Fruit fly (Drosophila melanogaster): Measurements from ENCODE around the gene CG2975.

CG2975 gene

DNA sequence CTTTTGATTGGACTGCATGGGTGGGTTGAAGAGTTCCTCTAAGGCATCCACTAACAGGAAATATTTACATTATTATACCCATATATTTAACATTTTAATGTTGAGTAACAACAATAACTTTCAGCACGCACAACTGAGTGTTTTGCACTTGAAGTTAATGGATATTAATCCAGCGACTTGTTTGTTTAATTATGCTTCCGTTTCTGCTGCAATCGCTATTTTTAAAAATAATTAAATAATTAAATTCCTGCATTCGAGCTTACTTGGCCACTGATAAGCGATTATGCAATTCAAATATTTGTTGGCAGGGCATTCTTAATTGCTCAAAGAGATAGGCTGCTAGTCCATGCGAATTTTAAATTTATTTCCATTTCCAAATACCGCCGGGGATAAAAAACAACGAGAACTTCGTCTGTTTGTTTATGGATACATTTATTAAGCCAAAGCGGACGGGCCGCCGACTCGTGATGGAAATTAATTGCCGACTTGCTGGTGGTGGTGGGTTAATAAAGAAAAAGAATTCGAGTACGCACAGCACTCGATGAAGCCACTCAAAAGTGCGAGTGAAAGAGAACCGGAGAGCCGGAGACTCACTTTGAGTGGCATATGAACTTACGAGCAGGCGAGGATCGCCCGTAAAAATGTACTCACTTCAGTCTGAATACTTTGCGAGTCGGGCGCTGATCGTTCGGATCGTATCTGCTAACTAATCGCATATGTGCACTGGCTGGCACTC lies 22.1 kb downstream of the CG2975 start:
- TF ChIP-seq CTCF (optimal IDR thresholded peaks at IDR 0.05) (no peak), CG8478 (optimal IDR thresholded peaks at IDR 0.05) (no peak)

DNA sequence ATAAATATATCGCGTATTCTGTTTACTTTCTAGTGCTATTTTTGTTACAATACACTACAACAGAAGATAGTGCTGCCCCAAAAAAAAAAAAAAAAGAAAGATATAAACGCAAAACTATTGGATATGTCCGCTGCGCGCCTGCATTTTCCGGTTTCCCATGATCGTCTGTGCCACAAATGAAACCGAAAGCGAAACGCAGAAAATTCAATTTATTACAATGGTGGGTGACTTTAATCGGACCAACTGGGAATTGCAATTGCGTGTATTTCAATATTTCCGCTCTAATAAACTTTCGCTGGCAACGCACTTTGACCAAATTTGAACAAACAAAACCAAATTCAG lies 22.7 kb downstream of the CG2975 start:
- TF ChIP-seq CTCF (optimal IDR thresholded peaks at IDR 0.05) (no peak), CG8478 (optimal IDR thresholded peaks at IDR 0.05) (no peak)

DNA sequence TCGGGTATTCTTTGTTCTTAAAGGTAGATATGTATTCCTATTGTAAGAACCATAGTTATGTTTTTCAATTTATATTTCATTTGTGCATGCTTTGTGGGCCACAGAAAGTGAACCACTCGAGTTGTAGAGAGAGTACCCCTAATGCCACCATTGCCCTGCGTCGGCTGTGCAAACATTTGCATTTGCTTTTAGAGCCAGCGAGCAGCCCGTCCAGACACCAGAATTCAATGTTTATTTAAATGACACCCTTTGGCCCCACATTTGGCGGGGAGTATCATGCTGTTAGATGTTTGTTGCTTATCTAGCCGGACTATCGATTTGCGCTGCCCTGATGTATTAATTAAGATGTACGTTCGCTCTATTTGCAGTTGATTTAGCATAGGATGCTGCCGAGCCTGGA lies 24.7 kb downstream of the CG2975 start:
- TF ChIP-seq CTCF (optimal IDR thresholded peaks at IDR 0.05) (no peak), CG8478 (optimal IDR thresholded peaks at IDR 0.05) (no peak)

DNA sequence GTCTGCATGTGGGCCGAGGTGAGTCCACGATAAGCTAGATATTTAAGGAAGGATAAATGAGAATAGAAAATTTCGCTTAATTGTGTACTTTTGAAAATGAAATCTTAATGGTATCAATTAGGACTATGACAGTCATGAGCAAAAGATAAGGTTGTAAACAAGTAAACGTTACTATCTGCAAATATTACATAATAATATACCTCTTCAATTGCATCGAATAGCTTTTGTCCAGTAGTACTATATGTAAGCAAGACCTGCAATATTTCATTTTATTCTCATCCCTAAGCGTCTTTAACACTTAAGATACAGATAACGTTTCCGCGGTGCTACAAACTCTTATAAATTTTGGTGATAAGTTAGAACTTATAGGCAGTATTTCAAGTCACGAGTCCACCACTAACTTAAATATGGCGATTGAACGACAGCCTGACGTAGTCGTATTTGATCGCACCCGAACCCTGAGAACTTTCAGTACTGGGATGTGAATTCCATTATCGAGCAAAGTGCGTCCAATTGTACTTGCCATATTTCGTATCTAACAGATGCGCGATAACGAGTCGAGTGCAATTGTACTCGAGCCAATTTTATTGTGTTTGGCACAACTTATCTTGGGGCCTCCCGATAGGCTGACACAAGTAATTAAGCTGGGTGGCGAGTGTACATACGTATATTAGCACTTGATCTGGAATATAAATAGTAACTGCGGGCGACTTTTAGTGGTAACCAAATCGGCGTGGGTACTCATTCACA lies 25.8 kb downstream of the CG2975 start:
- TF ChIP-seq CG8478 (optimal IDR thresholded peaks at IDR 0.05) (no peak), CTCF (optimal IDR thresholded peaks at IDR 0.05) (no peak)

DNA sequence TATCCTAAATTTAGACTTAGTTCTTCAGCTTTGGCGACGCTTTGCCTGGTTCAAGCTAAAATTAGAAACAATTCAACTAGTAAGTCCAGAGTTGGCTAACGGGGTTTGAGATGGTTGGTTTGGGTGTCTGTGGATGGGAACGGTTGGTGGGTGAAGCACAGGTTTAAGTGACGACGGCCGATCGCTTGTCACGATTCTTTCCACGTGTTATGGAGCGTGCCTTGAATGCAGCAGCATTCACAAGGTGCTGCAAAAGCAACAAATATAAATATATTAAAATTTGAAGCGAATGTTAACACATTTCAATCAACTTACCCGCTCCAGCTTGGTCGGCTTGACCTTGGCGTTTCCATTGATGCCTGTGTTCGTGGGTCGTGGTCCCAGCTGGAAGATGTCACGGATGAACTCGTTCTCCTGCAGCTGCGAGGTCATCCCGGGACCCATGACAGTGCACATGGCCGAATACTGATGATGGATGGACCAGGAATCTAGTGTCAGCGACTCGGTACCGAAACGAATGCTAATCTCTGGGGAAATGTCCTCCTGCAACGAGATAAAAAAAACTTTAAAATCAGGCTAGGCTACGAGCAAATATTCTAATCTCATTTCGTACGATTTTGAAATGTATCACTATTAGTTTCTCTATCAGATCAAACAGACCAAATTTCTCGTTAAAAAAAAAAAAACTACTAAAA lies 29.2 kb downstream of the CG2975 start, which contains the start of gene CG8813:
Gene CG8813 (plus strand): TSS at position 645 of the 695 bp plus-strand sequence.
- no peak for TF ChIP-seq CTCF (optimal IDR thresholded peaks at IDR 0.05)

DNA sequence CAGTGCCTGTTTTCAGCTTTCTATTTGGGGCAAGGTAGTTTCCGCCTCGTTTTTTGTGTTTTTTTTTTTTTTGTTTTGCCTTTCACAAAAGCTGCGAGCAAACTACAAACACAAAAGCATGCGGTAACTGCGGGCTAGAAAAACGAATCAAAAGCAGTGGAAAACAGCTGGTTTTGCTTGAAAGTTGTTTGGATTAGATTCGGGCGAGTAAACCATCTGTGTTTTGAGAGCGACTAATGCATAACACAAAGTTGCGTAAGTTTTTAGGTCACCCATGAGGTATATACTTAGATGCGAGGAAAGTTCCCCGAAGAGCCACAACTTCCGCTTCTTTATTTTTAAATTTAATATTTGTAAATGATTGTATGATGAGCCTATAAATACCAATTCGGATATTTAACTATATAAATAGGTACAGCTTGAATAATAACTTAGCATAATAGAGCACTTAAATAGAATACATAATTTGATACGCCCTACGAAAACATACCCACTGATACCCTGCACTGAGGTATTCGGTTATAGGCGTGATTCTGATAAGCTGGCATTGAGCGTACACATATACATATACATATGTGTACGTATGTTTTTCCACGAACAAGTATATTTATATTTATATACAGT lies 32.5 kb downstream of the CG2975 start:
- TF ChIP-seq CTCF (optimal IDR thresholded peaks at IDR 0.05) (no peak), CG8478 (optimal IDR thresholded peaks at IDR 0.05) (no peak)

DNA sequence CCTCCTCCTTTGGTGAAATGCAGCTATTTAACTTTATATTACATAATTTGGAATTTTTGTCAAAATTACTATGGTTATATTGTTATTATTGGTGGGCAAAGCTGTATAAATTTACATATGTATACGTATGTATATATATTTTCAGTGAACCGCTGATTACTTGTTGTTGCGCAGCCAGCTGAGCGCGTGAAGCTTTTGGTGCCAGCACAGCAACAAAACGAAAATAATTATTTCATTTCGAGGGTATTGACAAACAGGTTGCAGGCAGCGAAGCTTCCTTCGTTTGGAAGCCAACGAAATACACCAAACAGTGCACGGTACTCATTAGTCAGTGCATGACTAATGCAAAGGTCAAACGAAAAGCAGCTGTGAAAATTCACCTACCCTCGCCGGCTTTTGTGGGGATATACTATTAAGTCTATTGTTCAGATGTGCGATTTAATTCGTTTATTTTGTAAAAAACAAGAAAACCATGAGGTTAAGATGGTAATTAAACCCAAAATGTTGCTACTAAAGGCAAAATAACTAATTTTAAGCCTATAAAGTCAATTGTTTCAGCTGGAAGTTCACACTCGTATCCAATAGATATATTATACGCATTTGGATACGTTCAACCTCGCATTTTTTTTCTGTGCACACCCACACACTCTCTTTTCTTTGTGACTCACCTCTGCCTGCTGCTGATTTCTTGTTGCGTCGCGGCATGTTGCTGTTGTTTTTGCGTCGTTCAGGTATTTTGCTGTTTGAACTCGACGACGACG lies 33.2 kb downstream of the CG2975 start:
- TF ChIP-seq CG8478 (optimal IDR thresholded peaks at IDR 0.05) (no peak), CTCF (optimal IDR thresholded peaks at IDR 0.05) (no peak)

DNA sequence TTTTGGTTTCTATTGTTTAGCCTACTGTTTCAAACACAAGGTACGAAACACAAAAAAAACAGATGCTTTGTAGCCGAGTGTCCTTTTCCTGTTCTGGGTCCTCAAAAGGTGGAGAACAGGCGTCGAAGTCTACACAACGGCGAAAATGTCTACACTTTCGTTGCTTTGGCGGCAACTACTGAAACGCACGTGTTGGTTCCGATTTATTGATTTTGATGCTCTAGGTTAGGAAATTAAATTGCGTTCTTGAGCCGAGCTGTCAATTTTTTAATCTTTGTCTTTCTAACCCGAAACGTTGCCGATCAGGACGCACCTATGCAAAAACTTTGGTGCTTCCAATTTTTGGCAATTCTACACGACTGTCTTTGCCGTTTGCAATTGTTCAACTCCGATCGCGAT lies 33.8 kb downstream of the CG2975 start:
- TF ChIP-seq CG8478 (optimal IDR thresholded peaks at IDR 0.05) (no peak), CTCF (optimal IDR thresholded peaks at IDR 0.05) (no peak)

DNA sequence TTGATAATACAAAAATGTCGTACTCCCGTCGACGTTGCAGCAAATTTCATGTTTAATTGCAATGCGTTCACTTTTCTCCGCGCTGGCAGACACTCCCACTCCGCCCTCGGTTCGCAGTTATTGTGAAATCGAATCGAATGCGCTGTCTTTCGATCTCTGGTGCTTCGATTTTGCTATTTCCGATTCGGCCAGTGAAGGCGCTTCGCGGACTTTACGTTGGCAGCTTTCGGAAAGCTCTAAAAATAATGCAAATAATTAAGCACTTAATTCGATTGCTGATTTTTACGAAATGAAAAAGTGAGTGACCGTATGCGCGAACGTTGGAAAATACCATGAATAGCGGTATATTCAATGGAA lies 34.2 kb downstream of the CG2975 start, which contains the start of gene Ifrd1:
Gene Ifrd1 (minus strand): TSS at position 305 of the 357 bp plus-strand sequence.
- TF ChIP-seq CG8478 (optimal IDR thresholded peaks at IDR 0.05) (no peak), CTCF (optimal IDR thresholded peaks at IDR 0.05) (no peak)

DNA sequence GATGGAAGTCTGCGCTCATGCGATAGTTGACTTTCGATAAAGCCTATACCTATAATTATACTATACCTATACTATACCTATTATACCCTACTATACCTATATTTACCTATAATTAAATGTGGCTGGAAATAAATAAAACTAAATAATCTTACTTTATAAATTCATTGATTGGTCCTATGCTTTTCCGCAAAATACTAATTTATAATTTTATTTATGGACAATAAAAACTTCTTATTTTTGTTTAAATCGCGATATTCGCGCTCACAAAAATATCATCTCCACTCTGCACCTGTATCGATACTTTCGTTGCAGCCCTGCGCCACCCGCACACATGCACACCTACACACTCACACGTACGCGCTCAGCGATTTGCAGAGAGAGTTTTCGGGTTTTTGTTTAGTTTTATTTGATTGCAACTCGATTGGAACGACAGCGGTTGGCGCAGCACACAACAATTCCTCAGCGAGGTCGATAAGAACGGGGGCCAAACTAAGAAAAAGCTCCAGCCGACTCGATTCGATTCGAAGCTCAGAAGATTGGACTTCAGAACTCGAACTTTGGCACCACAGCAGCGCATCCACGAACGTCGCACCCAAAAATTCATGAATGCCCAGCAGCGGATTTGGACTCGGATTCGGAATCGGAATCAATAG lies 34.7 kb downstream of the CG2975 start, which contains the start of gene CG8814:
Gene CG8814 (plus strand): TSS at position 349 of the 653 bp plus-strand sequence.
- no peak for TF ChIP-seq CG8478 (optimal IDR thresholded peaks at IDR 0.05)
- TF ChIP-seq CTCF (optimal IDR thresholded peaks at IDR 0.05) = no peak

DNA sequence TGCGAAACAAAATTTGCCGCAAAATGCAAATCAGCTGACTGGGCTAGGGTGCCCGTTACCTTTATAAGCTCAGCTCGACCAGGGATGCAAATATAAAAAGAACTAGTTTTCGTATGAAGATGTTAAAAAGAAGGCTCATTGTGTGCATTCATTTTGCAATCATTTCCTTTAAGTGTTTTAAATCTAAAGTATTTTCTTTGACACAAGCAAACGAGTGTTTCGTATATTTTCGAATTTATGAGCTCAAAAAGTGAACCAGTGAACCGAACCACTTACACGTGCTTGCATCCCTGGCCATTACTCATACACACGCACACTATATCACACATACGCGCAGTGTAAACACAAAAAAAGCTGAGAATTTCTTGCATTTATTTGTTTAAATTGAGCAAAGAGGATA lies 38.3 kb downstream of the CG2975 start, which contains the start of the genes Prx6a and Sbat:
Gene Prx6a (minus strand): TSS at position 45 of the 400 bp plus-strand sequence.
Gene Sbat (plus strand): TSS at position 157 of the 400 bp plus-strand sequence.
- TF ChIP-seq CG8478 (optimal IDR thresholded peaks at IDR 0.05) = no peak
- no peak for TF ChIP-seq CTCF (optimal IDR thresholded peaks at IDR 0.05)

DNA sequence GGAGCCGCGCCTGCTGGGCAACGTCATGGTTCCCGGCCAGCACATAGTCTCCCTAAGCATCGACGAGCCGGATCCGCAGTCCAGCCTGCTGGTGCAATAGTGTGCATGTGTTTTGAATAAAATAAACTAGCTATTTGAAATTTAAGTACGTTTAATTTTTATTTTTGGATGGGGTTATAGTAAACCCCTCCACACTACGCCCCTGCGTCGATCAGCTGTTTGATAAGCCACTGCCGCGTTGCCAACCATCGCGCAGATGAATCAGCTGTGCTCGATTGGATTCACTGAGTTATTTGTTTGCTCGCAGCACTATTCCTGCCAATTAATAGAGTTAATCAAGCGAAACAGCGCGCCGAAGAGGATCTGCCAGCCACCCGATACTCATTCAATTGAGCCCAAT lies 38.9 kb downstream of the CG2975 start, which contains the start of gene RabGGTb:
Gene RabGGTb (plus strand): TSS at position 254 of the 400 bp plus-strand sequence.
- TF ChIP-seq CG8478 (optimal IDR thresholded peaks at IDR 0.05) (no peak), CTCF (optimal IDR thresholded peaks at IDR 0.05) (no peak)

DNA sequence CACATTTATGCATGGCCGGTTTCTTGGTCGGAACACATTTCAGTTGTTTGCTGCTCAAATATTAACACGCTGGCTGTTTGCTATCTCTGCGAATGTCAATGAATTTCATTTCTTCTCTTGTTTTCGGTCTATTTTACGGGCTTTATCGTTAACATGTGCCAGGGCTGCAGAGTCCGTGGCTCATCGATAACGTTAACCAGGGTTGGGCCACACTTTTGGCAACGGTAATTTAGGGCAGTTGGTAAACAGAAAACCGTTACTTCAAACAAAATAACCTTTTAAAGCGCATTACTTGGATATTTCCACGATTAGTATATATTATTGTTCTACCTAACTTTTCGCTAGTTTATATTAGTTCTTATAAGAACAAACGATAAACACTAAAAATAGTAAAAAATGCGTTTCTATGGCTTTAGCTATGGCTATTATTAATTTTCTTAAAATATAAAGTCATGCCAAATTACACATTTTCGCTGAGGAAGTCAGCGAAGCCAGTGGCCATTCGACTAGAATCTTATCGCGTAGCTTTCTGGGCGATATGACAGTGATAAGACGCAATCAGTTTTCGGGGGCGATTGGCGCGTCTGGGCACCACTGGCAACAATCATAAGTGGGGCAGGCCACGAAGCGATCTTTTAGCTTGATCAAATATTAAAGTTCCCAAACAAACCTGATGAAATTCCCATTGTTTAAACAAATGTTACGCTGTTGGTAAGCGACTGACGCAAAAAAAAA lies 43.2 kb downstream of the CG2975 start:
- TF ChIP-seq CG8478 (optimal IDR thresholded peaks at IDR 0.05) = no peak
